Worm (Caenorhabditis elegans) whole organism, young adult: ENCODE data around the gene emb-30.

ENCODE experiments used
- D2030.7 ChIP-seq: fragments of 200-800 bp; sonication (Bioruptor generic); IDR thresholded peaks from 2 replicates; pipeline ENCODE4 v1.3.6; 2022; ENCODE audit warnings: missing genetic modification reagents, missing genetic modification characterization, missing compliant biosample characterization
- F49E8.2 ChIP-seq: sonication (generic microtip); optimal IDR thresholded peaks from 3 replicates; lab custom pipeline; 2017; ENCODE audit warnings: missing genetic modification characterization, mild to moderate bottlenecking, missing compliant biosample characterization, antibody characterized with exemption, moderate library complexity; ENCODE audit not compliant: insufficient read depth
- ama-1 ChIP-seq, 3 experiments: fragments of 150-350 bp in 1 of 3; sonication (generic microtip) in 2 of 3; optimal IDR thresholded peaks; 2 replicates each; lab custom pipeline; 2014 to 2018; ENCODE audit warnings: missing biosample characterization in 2 of 3, missing genetic modification characterization in 2 of 3, missing genetic modification reagents in 2 of 3
- aptf-2 ChIP-seq: fragments of 200-800 bp; sonication (Bioruptor generic); conservative IDR thresholded peaks from 2 replicates; pipeline ENCODE4 v1.3.6; 2022; ENCODE audit warnings: missing genetic modification reagents, missing genetic modification characterization, missing compliant biosample characterization
- aptf-3 ChIP-seq: fragments of 200-800 bp; sonication (Bioruptor generic); IDR thresholded peaks from 2 replicates; pipeline ENCODE4 v1.3.6; 2022; ENCODE audit warnings: missing genetic modification characterization, missing compliant biosample characterization
- ccch-3 ChIP-seq: fragments of 200-800 bp; sonication (Bioruptor generic); optimal IDR thresholded peaks from 2 replicates; lab custom pipeline; 2018; ENCODE audit warnings: mild to moderate bottlenecking, missing genetic modification characterization, missing compliant biosample characterization
- fkh-3 ChIP-seq: sonication (generic microtip); optimal IDR thresholded peaks from 2 replicates; lab custom pipeline; 2016; ENCODE audit warnings: mild to moderate bottlenecking, missing genetic modification characterization, missing compliant biosample characterization
- hmg-20 ChIP-seq: fragments of 200-800 bp; sonication (Bioruptor generic); IDR thresholded peaks from 2 replicates; pipeline ENCODE4 v1.3.6; 2022; ENCODE audit warnings: missing genetic modification reagents, missing genetic modification characterization, missing compliant biosample characterization
- lin-40 ChIP-seq: sonication (generic microtip); optimal IDR thresholded peaks from 2 replicates; lab custom pipeline; 2016; ENCODE audit warnings: missing genetic modification characterization, mild to moderate bottlenecking, missing compliant biosample characterization, missing genotype, missing genetic modification reagents
- pbrm-1 ChIP-seq: fragments of 200-800 bp; sonication (Bioruptor generic); IDR thresholded peaks from 2 replicates; pipeline ENCODE4 v1.3.6; 2022; ENCODE audit warnings: missing genetic modification reagents, missing genetic modification characterization, missing compliant biosample characterization
- rec-8 ChIP-seq, 2 experiments: sonication (generic microtip); optimal IDR thresholded peaks; 2 replicates each; lab custom pipeline; 2016; ENCODE audit warnings: mild to moderate bottlenecking in 2 of 2, missing genetic modification characterization in 2 of 2, missing genetic modification reagents in 2 of 2, missing genotype in 2 of 2, missing biosample characterization in 1 of 2, missing compliant biosample characterization in 1 of 2, moderate library complexity in 1 of 2
- snpc-4 ChIP-seq, 5 experiments: fragments of 150-350 bp in 1 of 5; sonication (generic microtip) in 4 of 5; optimal IDR thresholded peaks; 2 replicates each; lab custom pipeline; 2014 to 2018; ENCODE audit warnings: missing genetic modification characterization in 5 of 5, missing biosample characterization in 3 of 5, antibody characterized with exemption in 2 of 5, mild to moderate bottlenecking in 2 of 5, missing compliant biosample characterization in 2 of 5, missing genotype in 2 of 5, moderate library complexity in 2 of 5, missing genetic modification reagents in 1 of 5
- tbp1 ChIP-seq: fragments of 200-800 bp; sonication (Bioruptor generic); optimal IDR thresholded peaks from 2 replicates; lab custom pipeline; 2018; ENCODE audit warnings: mild to moderate bottlenecking, missing genetic modification characterization, missing compliant biosample characterization

DNA sequence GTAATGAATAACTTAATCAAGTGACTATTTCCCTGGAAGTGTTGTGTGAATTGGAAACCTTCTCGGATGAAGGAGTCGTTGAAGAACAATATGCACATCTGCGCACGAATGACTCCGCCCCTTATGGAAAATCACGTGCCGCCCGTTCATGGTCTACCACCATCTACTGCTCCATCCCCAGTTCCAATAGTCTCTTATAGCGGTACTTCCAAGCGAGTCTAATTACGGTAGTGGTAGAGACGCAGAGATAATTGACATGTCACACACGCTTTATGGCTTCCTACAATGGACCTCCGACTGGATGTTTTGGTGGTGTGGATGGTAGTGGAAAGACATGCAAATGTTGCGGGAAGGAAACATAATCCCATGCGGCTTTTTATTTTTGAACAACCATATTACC is 9.7 kb upstream of the emb-30 start:
- TF ChIP-seq lin-40 (tag; lab: Kevin White, UChicago) (no peak), aptf-2 (no peak), rec-8 (tag; optimal IDR thresholded peaks at IDR 0.05; lab: Kevin White, UChicago) (no peak), hmg-20 (GFP tag; lab: Robert Waterston, UW) (no peak), pbrm-1 (GFP tag; lab: Robert Waterston, UW) (no peak), D2030.7 (GFP tag; lab: Robert Waterston, UW) (no peak), ccch-3 (GFP tag; lab: Kevin White, UChicago) (no peak), ama-1 (optimal IDR thresholded peaks at IDR 0.05; lab: Kevin White, UChicago) (no peak), ama-1 (GFP tag; optimal IDR thresholded peaks at IDR 0.05; lab: Kevin White, UChicago) (no peak), fkh-3 (tag; lab: Kevin White, UChicago) (no peak), tbp1 (GFP tag; lab: Kevin White, UChicago) (no peak), F49E8.2 (no peak), snpc-4 (GFP tag; optimal IDR thresholded peaks at IDR 0.05; lab: Kevin White, UChicago) (no peak), snpc-4 (tag; optimal IDR thresholded peaks at IDR 0.05; lab: Kevin White, UChicago) (no peak), aptf-3 (GFP tag; lab: Robert Waterston, UW) (no peak)
